Worm (Caenorhabditis elegans): ENCODE results near the gene aakg-3.

Gene aakg-3

DNA sequence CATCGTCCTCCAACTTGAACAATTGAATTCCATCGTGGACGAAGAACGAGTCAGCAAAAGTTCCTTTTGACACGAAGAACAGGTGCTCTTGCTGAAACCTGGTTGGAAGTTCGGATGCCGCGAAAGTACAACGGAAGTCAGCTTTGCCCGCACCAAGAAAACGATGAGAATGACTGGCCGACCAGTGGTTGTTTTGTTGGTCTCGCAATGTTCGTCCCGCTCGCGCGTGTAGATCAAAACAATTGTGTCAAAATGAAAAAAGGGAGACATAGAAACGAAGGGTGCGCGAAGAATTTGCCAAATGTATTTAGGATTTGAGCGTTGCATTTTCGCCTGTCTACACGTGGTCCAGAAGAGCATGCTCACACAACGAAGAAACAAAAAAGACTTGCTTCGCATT, 52.8 kb downstream of the aakg-3 start, which contains the start of gene M02F4.1:
Gene M02F4.1, minus strand, starts transcription at position 101 of the 400 bp plus-strand sequence.
- TF ChIP-seq fkh-10 (GFP tag; optimal IDR thresholded peaks at IDR 0.05) = no peak

All from whole organism, L1 larva.